Worm (Caenorhabditis elegans) whole organism, young adult: ENCODE data around the gene srxa-10.

ENCODE experiments used
- F39B2.1 ChIP-seq: fragments of 200-800 bp; sonication (Bioruptor generic); IDR thresholded peaks from 2 replicates; pipeline ENCODE4 v1.3.6; 2022; ENCODE audit warnings: missing genetic modification reagents, missing genetic modification characterization, missing compliant biosample characterization
- akir-1 ChIP-seq: fragments of 200-800 bp; sonication (Bioruptor generic); optimal IDR thresholded peaks from 2 replicates; lab custom pipeline; 2018; ENCODE audit warnings: mild to moderate bottlenecking, missing genetic modification characterization, moderate library complexity, missing compliant biosample characterization

DNA sequence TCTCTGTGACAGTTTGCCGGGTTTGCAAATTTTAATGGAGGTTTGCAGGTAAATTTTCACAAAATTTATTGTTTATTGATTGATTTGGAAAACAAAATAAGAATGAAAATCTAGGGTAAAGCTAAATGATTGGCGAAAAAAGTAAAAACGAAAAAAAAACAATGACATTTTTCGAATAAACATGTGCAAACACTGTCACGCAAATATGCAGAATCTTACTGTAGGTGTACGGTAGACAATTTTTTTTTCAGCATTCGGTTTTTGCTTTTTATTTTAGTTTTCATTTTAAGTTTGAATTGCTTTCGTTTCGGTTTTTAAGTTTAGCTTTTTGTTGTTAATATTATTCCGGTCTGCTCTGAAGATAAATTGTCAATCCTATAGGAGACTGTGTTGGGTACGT is 21.5 kb upstream of the srxa-10 start:
- TF ChIP-seq F39B2.1 (GFP tag; lab: Robert Waterston, UW) (no peak), akir-1 (GFP tag; lab: Kevin White, UChicago) (no peak)
